Fruit fly (Drosophila melanogaster) ovary, adult (tissue): Measurements from ENCODE around the gene Spt7.
"Not testable (repeated sequence)": the region's sequence is repeated elsewhere in the genome, so short reads cannot be mapped to it uniquely, and the experiment has no call there.

Source experiments
- CG17801 ChIP-seq: fragments of 200-800 bp; optimal IDR thresholded peaks from 2 replicates; lab custom pipeline; 2019; ENCODE audit warnings: missing biosample characterization, mild to moderate bottlenecking, missing genetic modification characterization, moderate library complexity; ENCODE audit not compliant: partially characterized antibody

The Spt7 gene

dm6 chrX:17884567-17884966 lies 34.3 kb downstream of the Spt7 start:
- no peak for TF ChIP-seq CG17801

- TF ChIP-seq CG17801 = no peak
Measured at dm6 chrX:17885295-17885694, 35.0 kb downstream of the Spt7 start.

dm6 chrX:17886107-17886448 lies 35.8 kb downstream of the Spt7 start:
- no peak for TF ChIP-seq CG17801

dm6 chrX:17886449-17887207 lies 36.4 kb downstream of the Spt7 start:
- TF ChIP-seq CG17801 = peak; percentile 29

dm6 chrX:17887208-17887627 lies 37.0 kb downstream of the Spt7 start, which contains the start of gene mnb:
mnb (minus strand) TSS chrX:17887222.
- no peak for TF ChIP-seq CG17801

dm6 chrX:17887877-17888276 lies 37.6 kb downstream of the Spt7 start, which contains the start of gene CG6788:
CG6788 (plus strand) TSS chrX:17888177.
- no peak for TF ChIP-seq CG17801

dm6 chrX:17889247-17889646 lies 39.0 kb downstream of the Spt7 start, which contains the start of gene Gss1:
Gss1 (plus strand) TSS chrX:17889547.
- TF ChIP-seq CG17801 = not testable (repeated sequence)

dm6 chrX:17899402-17899801 lies 49.1 kb downstream of the Spt7 start, which contains the start of gene Gss2:
Gss2 (plus strand) TSS chrX:17899702.
- TF ChIP-seq CG17801 = not testable (repeated sequence)
